Fruit fly (Drosophila melanogaster) whole organism, wandering third instar larva: Measurements from ENCODE around the gene Tep2.

Source experiments
- GATAd ChIP-seq: sonication (Bioruptor generic); optimal IDR thresholded peaks from 2 replicates; lab custom pipeline; 2016; ENCODE audit warnings: missing biosample characterization, missing genetic modification characterization
- HLH106 ChIP-seq: fragments of 200-800 bp; optimal IDR thresholded peaks from 3 replicates; lab custom pipeline; 2019; ENCODE audit warnings: missing biosample characterization, mild to moderate bottlenecking, missing genetic modification characterization, moderate library complexity
- Mio ChIP-seq: sonication (Bioruptor generic); optimal IDR thresholded peaks from 2 replicates; lab custom pipeline; 2016; ENCODE audit warnings: missing biosample characterization, missing genetic modification characterization
- OdsH ChIP-seq: fragments of 200-800 bp; sonication (Bioruptor generic); optimal IDR thresholded peaks from 2 replicates; lab custom pipeline; 2016; ENCODE audit warnings: missing biosample characterization, mild to moderate bottlenecking, missing genetic modification characterization
- Rel ChIP-seq, 2 experiments: fragments of 200-800 bp; sonication (Bioruptor generic) in 1 of 2; optimal IDR thresholded peaks; 2 replicates in 1 of 2; 3 replicates in 1 of 2; lab custom pipeline; 2016 to 2019; ENCODE audit warnings: mild to moderate bottlenecking in 2 of 2, missing biosample characterization in 2 of 2, missing genetic modification characterization in 2 of 2, moderate library complexity in 1 of 2
- dmrt93B ChIP-seq: fragments of 200-800 bp; sonication (Bioruptor generic); optimal IDR thresholded peaks from 2 replicates; lab custom pipeline; 2018; ENCODE audit warnings: missing biosample characterization, mild to moderate bottlenecking, missing genetic modification characterization
- h ChIP-seq: fragments of 200-800 bp; sonication (Bioruptor generic); optimal IDR thresholded peaks from 3 replicates; lab custom pipeline; 2016; ENCODE audit warnings: missing biosample characterization, mild to moderate bottlenecking, missing genetic modification characterization
- pan ChIP-seq: fragments of >200 bp; optimal IDR thresholded peaks from 2 replicates; lab custom pipeline; 2017
- sv ChIP-seq: fragments of 200-800 bp; sonication (Bioruptor generic); optimal IDR thresholded peaks from 3 replicates; lab custom pipeline; 2016; ENCODE audit warnings: missing biosample characterization, missing genetic modification characterization
- usp ChIP-seq: fragments of >200 bp; optimal IDR thresholded peaks from 2 replicates; lab custom pipeline; 2017; ENCODE audit warnings: missing biosample characterization, missing genetic modification characterization

- TF ChIP-seq usp (no peak), OdsH (no peak), pan (lab: Kevin White, UChicago) (no peak), h (GFP tag; lab: Kevin White, UChicago) (no peak), sv (GFP tag; lab: Kevin White, UChicago) (no peak), GATAd (no peak), dmrt93B (GFP tag; lab: Kevin White, UChicago) (no peak), Mio (GFP tag; lab: Kevin White, UChicago) (no peak), HLH106 (tag; lab: Kevin White, UChicago) (no peak), Rel (GFP tag; optimal IDR thresholded peaks at IDR 0.05; lab: Kevin White, UChicago) (no peak), Rel (tag; optimal IDR thresholded peaks at IDR 0.05; lab: Kevin White, UChicago) (no peak)
Measured at dm6 chr2L:7750631-7751161, 49.3 kb upstream of the Tep2 start.
